Worm (Caenorhabditis elegans) whole organism, early embryonic: ENCODE measurements around the gene clec-20.
"Not testable (repeated sequence)": the region's sequence is repeated elsewhere in the genome, so short reads cannot be mapped to it uniquely, and the experiment has no call there.

ENCODE experiments used
- B0310.2 ChIP-seq: sonication (generic microtip); optimal IDR thresholded peaks from 2 replicates; lab custom pipeline; 2016; ENCODE audit warnings: mild to moderate bottlenecking, missing genetic modification characterization, missing compliant biosample characterization
- F13C5.2 ChIP-seq: sonication (generic microtip); optimal IDR thresholded peaks from 2 replicates; lab custom pipeline; 2017; ENCODE audit warnings: mild to moderate bottlenecking, missing genetic modification characterization, inconsistent platforms, missing compliant biosample characterization
- aly-1 ChIP-seq: sonication (generic microtip); optimal IDR thresholded peaks from 2 replicates; lab custom pipeline; 2016; ENCODE audit warnings: missing genetic modification characterization, missing compliant biosample characterization
- ama-1 ChIP-seq: fragments of 150-350 bp; optimal IDR thresholded peaks from 2 replicates; lab custom pipeline; 2014
- ceh-13 ChIP-seq: fragments of 200-800 bp; sonication (Bioruptor generic); optimal IDR thresholded peaks from 2 replicates; lab custom pipeline; 2018; ENCODE audit warnings: mild to moderate bottlenecking, missing genetic modification characterization, missing compliant biosample characterization
- ceh-36 ChIP-seq: sonication (generic microtip); optimal IDR thresholded peaks from 2 replicates; lab custom pipeline; 2016; ENCODE audit warnings: missing genetic modification characterization, inconsistent platforms, missing compliant biosample characterization
- ets-7 ChIP-seq: sonication (generic microtip); optimal IDR thresholded peaks from 2 replicates; lab custom pipeline; 2016; ENCODE audit warnings: missing genotype, missing genetic modification characterization, missing compliant biosample characterization
- flt-1 ChIP-seq: fragments of 200-800 bp; sonication (Bioruptor generic); IDR thresholded peaks from 2 replicates; pipeline ENCODE4 v1.3.6; 2022; ENCODE audit warnings: missing genetic modification characterization, missing compliant biosample characterization
- hmbx-1 ChIP-seq: sonication (generic microtip); optimal IDR thresholded peaks from 2 replicates; lab custom pipeline; 2016; ENCODE audit warnings: mild to moderate bottlenecking, missing genetic modification characterization, missing compliant biosample characterization
- hmg-4 ChIP-seq: fragments of 200-800 bp; sonication (Bioruptor generic); optimal IDR thresholded peaks from 2 replicates; lab custom pipeline; 2018; ENCODE audit warnings: mild to moderate bottlenecking, missing genetic modification characterization, missing compliant biosample characterization
- hnd-1 ChIP-seq: sonication (generic microtip); optimal IDR thresholded peaks from 2 replicates; lab custom pipeline; 2016; ENCODE audit warnings: missing genetic modification characterization, missing compliant biosample characterization
- pes-1 ChIP-seq: fragments of 200-800 bp; sonication (Bioruptor generic); IDR thresholded peaks from 2 replicates; pipeline ENCODE4 v1.3.6; 2022; ENCODE audit warnings: missing genetic modification reagents, missing genetic modification characterization, missing compliant biosample characterization
- scrt-1 ChIP-seq: fragments of 200-800 bp; sonication (Bioruptor generic); IDR thresholded peaks from 2 replicates; pipeline ENCODE4 v1.3.6; 2022; ENCODE audit warnings: missing genetic modification characterization, missing compliant biosample characterization
- sea-1 ChIP-seq: fragments of 200-800 bp; sonication (Bioruptor generic); conservative IDR thresholded peaks from 2 replicates; pipeline ENCODE4 v1.3.6; 2022; ENCODE audit warnings: missing genetic modification characterization, missing compliant biosample characterization
- tbx-11 ChIP-seq: fragments of 200-800 bp; sonication (Bioruptor generic); IDR thresholded peaks from 2 replicates; pipeline ENCODE4 v1.3.6; 2022; ENCODE audit warnings: missing genetic modification characterization, missing compliant biosample characterization
- tbx-37 ChIP-seq: fragments of 200-800 bp; sonication (Bioruptor generic); conservative IDR thresholded peaks from 2 replicates; pipeline ENCODE4 v1.3.6; 2022; ENCODE audit warnings: missing genetic modification reagents, missing genetic modification characterization, missing compliant biosample characterization
- tra-4 ChIP-seq: sonication (generic microtip); optimal IDR thresholded peaks from 2 replicates; lab custom pipeline; 2017; ENCODE audit warnings: missing genetic modification characterization, missing compliant biosample characterization

clec-20 gene

ce11 chrII:1571032-1571431, 24.0 kb downstream of the clec-20 start, which contains the start of gene fbxb-46:
fbxb-46 (minus strand) TSS chrII:1571132.
- TF ChIP-seq hmg-4 (GFP tag; lab: Kevin White, UChicago) (no peak), aly-1 (tag; lab: Kevin White, UChicago) (no peak), tra-4 (no peak), scrt-1 (GFP tag; lab: Robert Waterston, UW) (no peak), pes-1 (GFP tag; lab: Robert Waterston, UW) (no peak), hmbx-1 (tag; lab: Kevin White, UChicago) (no peak), tbx-37 (GFP tag; lab: Robert Waterston, UW) (no peak), ets-7 (tag; lab: Kevin White, UChicago) (no peak), ama-1 (lab: Kevin White, UChicago) (no peak), hnd-1 (no peak)

- TF ChIP-seq tbx-37 (GFP tag; lab: Robert Waterston, UW) (no peak), hmbx-1 (tag; lab: Kevin White, UChicago) (no peak), tbx-11 (GFP tag; lab: Robert Waterston, UW) (no peak), B0310.2 (no peak), ceh-13 (GFP tag; lab: Kevin White, UChicago) (no peak), ets-7 (tag; lab: Kevin White, UChicago) (no peak), pes-1 (GFP tag; lab: Robert Waterston, UW) (no peak), hmg-4 (GFP tag; lab: Kevin White, UChicago) (no peak), scrt-1 (GFP tag; lab: Robert Waterston, UW) (no peak), aly-1 (tag; lab: Kevin White, UChicago) (no peak), sea-1 (GFP tag; lab: Robert Waterston, UW) (no peak), F13C5.2 (tag; lab: Kevin White, UChicago) (no peak), ama-1 (lab: Kevin White, UChicago) (no peak)
Observed at ce11 chrII:1568214-1568613, 26.8 kb downstream of the clec-20 start, which contains the start of gene fbxb-49. fbxb-49 (plus strand) TSS chrII:1568514.

- TF ChIP-seq F13C5.2 (tag; lab: Kevin White, UChicago) = no peak
- no peak for TF ChIP-seq ceh-13 (GFP tag; lab: Kevin White, UChicago)
- no peak for TF ChIP-seq tbx-11 (GFP tag; lab: Robert Waterston, UW)
- TF ChIP-seq tra-4 = no peak
- TF ChIP-seq ets-7 (tag; lab: Kevin White, UChicago) = no peak
- TF ChIP-seq ceh-36 (tag; lab: Kevin White, UChicago) = no peak
- TF ChIP-seq hmbx-1 (tag; lab: Kevin White, UChicago) = no peak
- TF ChIP-seq flt-1 (GFP tag; lab: Robert Waterston, UW) = no peak
- no peak for TF ChIP-seq tbx-37 (GFP tag; lab: Robert Waterston, UW)
- TF ChIP-seq pes-1 (GFP tag; lab: Robert Waterston, UW) = no peak
Observed at ce11 chrII:1567646-1568045, 27.4 kb downstream of the clec-20 start, which contains the start of gene K05F6.8. K05F6.8 (minus strand) TSS chrII:1567746.

- TF ChIP-seq aly-1 (tag; lab: Kevin White, UChicago) (no peak), tbx-11 (GFP tag; lab: Robert Waterston, UW) (no peak)
Observed at ce11 chrII:1561863-1562262, 33.2 kb downstream of the clec-20 start, which contains the start of gene K05F6.14. K05F6.14 (plus strand) TSS chrII:1562163.

ce11 chrII:1560839-1561238, 34.2 kb downstream of the clec-20 start:
- no peak for TF ChIP-seq flt-1 (GFP tag; lab: Robert Waterston, UW)
- TF ChIP-seq hmbx-1 (tag; lab: Kevin White, UChicago) = no peak
- no peak for TF ChIP-seq tbx-37 (GFP tag; lab: Robert Waterston, UW)

ce11 chrII:1556217-1556616, 38.8 kb downstream of the clec-20 start, which contains the start of the genes fbxb-54 and fbxb-50:
fbxb-54 (minus strand) TSS chrII:1556317.
fbxb-50 (plus strand) TSS chrII:1556443.
- TF ChIP-seq F13C5.2 (tag; lab: Kevin White, UChicago); flt-1 (GFP tag; lab: Robert Waterston, UW); sea-1 (GFP tag; lab: Robert Waterston, UW): not testable (repeated sequence)

ce11 chrII:1550501-1550900, 44.5 kb downstream of the clec-20 start, which contains the start of the genes fbxb-52 and fbxb-51:
fbxb-52 (minus strand) TSS chrII:1550601.
fbxb-51 (plus strand) TSS chrII:1550712.
- TF ChIP-seq pes-1 (GFP tag; lab: Robert Waterston, UW) = no peak
- no peak for TF ChIP-seq ama-1 (lab: Kevin White, UChicago)
- no peak for TF ChIP-seq sea-1 (GFP tag; lab: Robert Waterston, UW)
- no peak for TF ChIP-seq F13C5.2 (tag; lab: Kevin White, UChicago)
- TF ChIP-seq flt-1 (GFP tag; lab: Robert Waterston, UW) = no peak
- TF ChIP-seq aly-1 (tag; lab: Kevin White, UChicago) = no peak
- TF ChIP-seq tra-4 = no peak
- no peak for TF ChIP-seq scrt-1 (GFP tag; lab: Robert Waterston, UW)
- no peak for TF ChIP-seq tbx-37 (GFP tag; lab: Robert Waterston, UW)
- TF ChIP-seq ceh-13 (GFP tag; lab: Kevin White, UChicago) = no peak
- no peak for TF ChIP-seq B0310.2
- no peak for TF ChIP-seq tbx-11 (GFP tag; lab: Robert Waterston, UW)
- no peak for TF ChIP-seq hnd-1
- no peak for TF ChIP-seq hmbx-1 (tag; lab: Kevin White, UChicago)
- TF ChIP-seq ceh-36 (tag; lab: Kevin White, UChicago) = no peak
- TF ChIP-seq ets-7 (tag; lab: Kevin White, UChicago) = no peak
- no peak for TF ChIP-seq hmg-4 (GFP tag; lab: Kevin White, UChicago)

- no peak for TF ChIP-seq B0310.2
- no peak for TF ChIP-seq ceh-36 (tag; lab: Kevin White, UChicago)
- no peak for TF ChIP-seq tra-4
- TF ChIP-seq aly-1 (tag; lab: Kevin White, UChicago) = no peak
- TF ChIP-seq hmg-4 (GFP tag; lab: Kevin White, UChicago) = no peak
- no peak for TF ChIP-seq ama-1 (lab: Kevin White, UChicago)
- TF ChIP-seq flt-1 (GFP tag; lab: Robert Waterston, UW) = no peak
- TF ChIP-seq tbx-37 (GFP tag; lab: Robert Waterston, UW) = no peak
Observed at ce11 chrII:1545625-1546024, 49.4 kb downstream of the clec-20 start, which contains the start of gene K05F6.12. K05F6.12 (plus strand) TSS chrII:1545925.
